Fruit fly (Drosophila melanogaster): Measurements from ENCODE around the gene indra.

The indra gene

DNA sequence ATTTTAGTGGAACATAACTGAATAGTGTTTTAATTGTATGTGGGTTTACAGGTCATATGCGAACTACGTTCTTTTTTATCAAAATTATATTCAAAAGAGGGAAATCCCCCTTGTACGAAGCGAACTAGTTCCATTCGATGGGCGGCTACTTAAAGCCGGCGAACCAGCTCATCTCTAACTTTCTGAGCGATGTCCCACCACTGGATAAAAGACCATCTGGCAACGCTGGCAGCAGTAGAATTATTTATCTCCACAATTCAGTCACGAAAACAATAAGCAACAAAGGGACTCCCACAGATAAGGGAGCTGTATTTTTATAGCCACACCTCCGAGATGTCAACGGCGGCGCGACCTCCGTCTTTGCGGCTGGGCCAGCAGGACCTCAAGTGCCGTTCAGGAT, 46.5 kb downstream of the indra start, which contains the start of gene Rabex-5 (continued):
- no peak for TF ChIP-seq CG11696 (GFP tag; IDR thresholded peaks at IDR 0.05)
- no peak for TF ChIP-seq bigmax (GFP tag; optimal IDR thresholded peaks at IDR 0.05)
- TF ChIP-seq Fer2 (tag; optimal IDR thresholded peaks at IDR 0.05) = no peak
- TF ChIP-seq CG11723 (GFP tag; optimal IDR thresholded peaks at IDR 0.05) = no peak
- peak; percentile 36 for TF ChIP-seq CG7786 (GFP tag; optimal IDR thresholded peaks at IDR 0.05)
- no peak for TF ChIP-seq Eip74EF (GFP tag; optimal IDR thresholded peaks at IDR 0.05)
- TF ChIP-seq CG3726 (GFP tag; IDR thresholded peaks at IDR 0.05) = no peak
- TF ChIP-seq Jarid2 (GFP tag; optimal IDR thresholded peaks at IDR 0.05) = no peak
- TF ChIP-seq en (GFP tag; optimal IDR thresholded peaks at IDR 0.05) = no peak
- TF ChIP-seq CG12299 (tag; optimal IDR thresholded peaks at IDR 0.05) = no peak
- TF ChIP-seq CG10979 (tag; optimal IDR thresholded peaks at IDR 0.05) = peak; percentile 9
- TF ChIP-seq CG13624 (GFP tag; optimal IDR thresholded peaks at IDR 0.05) = peak; percentile 43
- 0 out of 2 replicates have a peak, but pooled peaks have one; percentile 14 for TF ChIP-seq al (GFP tag; IDR thresholded peaks at IDR 0.05)
- no peak for TF ChIP-seq Lpt (GFP tag; optimal IDR thresholded peaks at IDR 0.05)
- no peak for TF ChIP-seq D19B (GFP tag; optimal IDR thresholded peaks at IDR 0.05)
- TF ChIP-seq CG5180 (GFP tag; optimal IDR thresholded peaks at IDR 0.05) = no peak
- TF ChIP-seq CG18476 (GFP tag; optimal IDR thresholded peaks at IDR 0.05) = no peak
- TF ChIP-seq grn (GFP tag; optimal IDR thresholded peaks at IDR 0.05) = no peak
- no peak; the same call in 2 of the 3 replicates for TF ChIP-seq tgo (GFP tag; IDR thresholded peaks at IDR 0.05)
- no peak for TF ChIP-seq CG15011 (GFP tag; optimal IDR thresholded peaks at IDR 0.05)
- TF ChIP-seq crc (GFP tag; optimal IDR thresholded peaks at IDR 0.05) = no peak
- no peak for TF ChIP-seq corto (GFP tag; optimal IDR thresholded peaks at IDR 0.05)
- TF ChIP-seq CG10209 (GFP tag; optimal IDR thresholded peaks at IDR 0.05) = peak; percentile 2
- no peak for TF ChIP-seq ap (GFP tag; IDR thresholded peaks at IDR 0.05)
- TF ChIP-seq stwl (tag; optimal IDR thresholded peaks at IDR 0.05) = peak; percentile 87
- no peak for TF ChIP-seq fd64A (GFP tag; optimal IDR thresholded peaks at IDR 0.05)
- peak; percentile 27 for TF ChIP-seq fu2 (GFP tag; optimal IDR thresholded peaks at IDR 0.05)
- no peak for TF ChIP-seq toy (GFP tag; IDR thresholded peaks at IDR 0.05)
- no peak for TF ChIP-seq D (optimal IDR thresholded peaks at IDR 0.05)
- no peak for TF ChIP-seq D (GFP tag; optimal IDR thresholded peaks at IDR 0.05)
- TF ChIP-seq Gug (GFP tag; IDR thresholded peaks at IDR 0.05) = peak; percentile 52; the same call in 2 of the 4 replicates
- no peak for TF ChIP-seq cg (GFP tag; optimal IDR thresholded peaks at IDR 0.05)
- TF ChIP-seq CG12744 (GFP tag; optimal IDR thresholded peaks at IDR 0.05) = no peak
- peak; percentile 36 for TF ChIP-seq grau (tag; optimal IDR thresholded peaks at IDR 0.05)
- no peak for TF ChIP-seq CG10462 (GFP tag; optimal IDR thresholded peaks at IDR 0.05)
- no peak for TF ChIP-seq CG3281 (GFP tag; optimal IDR thresholded peaks at IDR 0.05)
- TF ChIP-seq Kr (GFP tag; optimal IDR thresholded peaks at IDR 0.05) = no peak
- no peak for TF ChIP-seq eyg (GFP tag; optimal IDR thresholded peaks at IDR 0.05)
- TF ChIP-seq Asciz (GFP tag; optimal IDR thresholded peaks at IDR 0.05) = no peak
- peak; percentile 61 for TF ChIP-seq CG3995 (GFP tag; optimal IDR thresholded peaks at IDR 0.05)
- TF ChIP-seq scrt (GFP tag; optimal IDR thresholded peaks at IDR 0.05) = no peak
- TF ChIP-seq CG17612 (GFP tag; IDR thresholded peaks at IDR 0.05) = no peak
- no peak for TF ChIP-seq gsb-n (tag; optimal IDR thresholded peaks at IDR 0.05)
- TF ChIP-seq CkIIα-i1 (GFP tag; IDR thresholded peaks at IDR 0.05) = no peak
- TF ChIP-seq CG2678 (tag; optimal IDR thresholded peaks at IDR 0.05) = no peak
- TF ChIP-seq Ssrp (tag; optimal IDR thresholded peaks at IDR 0.05) = no peak
- TF ChIP-seq Atf6 (GFP tag; IDR thresholded peaks at IDR 0.05) = no peak; the same call in 1 of the 2 replicates
- peak; percentile 43 for TF ChIP-seq CG12391 (tag; optimal IDR thresholded peaks at IDR 0.05)
- TF ChIP-seq hbn (GFP tag; IDR thresholded peaks at IDR 0.05; ENCODE audit: partially characterized antibody) = peak; percentile 78
- no peak for TF ChIP-seq ttk (GFP tag; IDR thresholded peaks at IDR 0.05)
- peak; percentile 93 for TF ChIP-seq CG33213 (GFP tag; optimal IDR thresholded peaks at IDR 0.05)
- peak; percentile 63 for TF ChIP-seq Ets97D (GFP tag; optimal IDR thresholded peaks at IDR 0.05)

All from whole organism, embryonic.